Fruit fly (Drosophila melanogaster): ENCODE results near the gene myo.

Gene myo

dm6 chr4:696638-697037 is 783 bp upstream of the myo start (continued):
- no peak for TF ChIP-seq CG3838 (GFP tag; optimal IDR thresholded peaks at IDR 0.05)
- TF ChIP-seq so (GFP tag; IDR thresholded peaks at IDR 0.05), result no peak
- TF ChIP-seq vnd (GFP tag; IDR thresholded peaks at IDR 0.05; ENCODE audit: partially characterized antibody), result no peak; the same call in 2 of the 3 replicates
- no peak for TF ChIP-seq CG10209 (GFP tag; optimal IDR thresholded peaks at IDR 0.05)
- TF ChIP-seq Hr3 (GFP tag; optimal IDR thresholded peaks at IDR 0.05), result peak; percentile 35
- TF ChIP-seq E2f2 (GFP tag; IDR thresholded peaks at IDR 0.05), result peak; percentile 50; the same call in 1 of the 2 replicates
- TF ChIP-seq dysf (GFP tag; IDR thresholded peaks at IDR 0.05), result no peak
- TF ChIP-seq CG11247 (GFP tag; IDR thresholded peaks at IDR 0.05), result no peak
- peak; percentile 70 for TF ChIP-seq stwl (tag; optimal IDR thresholded peaks at IDR 0.05)
- TF ChIP-seq CG8290 (GFP tag; optimal IDR thresholded peaks at IDR 0.05), result peak; percentile 60
- TF ChIP-seq CG8290 (tag; optimal IDR thresholded peaks at IDR 0.05), result peak in 1 of 2 experiments; percentile 79
- no peak for TF ChIP-seq CG11398 (GFP tag; optimal IDR thresholded peaks at IDR 0.05)
- no peak for TF ChIP-seq C15 (GFP tag; IDR thresholded peaks at IDR 0.05)
- no peak for TF ChIP-seq CG16779 (GFP tag; IDR thresholded peaks at IDR 0.05)
- no peak for TF ChIP-seq kni (GFP tag; optimal IDR thresholded peaks at IDR 0.05)
- TF ChIP-seq CG3847 (GFP tag; IDR thresholded peaks at IDR 0.05), result no peak
- TF ChIP-seq CG3163 (GFP tag; optimal IDR thresholded peaks at IDR 0.05), result peak; percentile 26
- no peak for TF ChIP-seq CG31388 (GFP tag; optimal IDR thresholded peaks at IDR 0.05)
- no peak for TF ChIP-seq CG14441 (GFP tag; IDR thresholded peaks at IDR 0.05)
- TF ChIP-seq CG11504 (tag; optimal IDR thresholded peaks at IDR 0.05), result no peak
- TF ChIP-seq CG7745 (tag; optimal IDR thresholded peaks at IDR 0.05), result no peak
- TF ChIP-seq Max (GFP tag; optimal IDR thresholded peaks at IDR 0.05), result no peak
- TF ChIP-seq wor (GFP tag; IDR thresholded peaks at IDR 0.05), result no peak
- peak; percentile 4 for TF ChIP-seq CG4854 (GFP tag; optimal IDR thresholded peaks at IDR 0.05)
- TF ChIP-seq CG1024 (GFP tag; IDR thresholded peaks at IDR 0.05), result peak; percentile 95
- TF ChIP-seq CG34376 (GFP tag; optimal IDR thresholded peaks at IDR 0.05), result no peak
- peak in 1 of 2 experiments; percentile 23 for TF ChIP-seq chif (GFP tag; optimal IDR thresholded peaks at IDR 0.05)
- peak; percentile 40 for TF ChIP-seq CG8944 (GFP tag; optimal IDR thresholded peaks at IDR 0.05)
- TF ChIP-seq danr (GFP tag; IDR thresholded peaks at IDR 0.05), result no peak
- TF ChIP-seq CG16815 (GFP tag; optimal IDR thresholded peaks at IDR 0.05), result no peak
- TF ChIP-seq CG17385 (GFP tag; optimal IDR thresholded peaks at IDR 0.05), result no peak
- TF ChIP-seq Dfd (GFP tag; optimal IDR thresholded peaks at IDR 0.05), result no peak
- TF ChIP-seq Sox100B (GFP tag; optimal IDR thresholded peaks at IDR 0.05), result no peak
- TF ChIP-seq CG31365 (tag; optimal IDR thresholded peaks at IDR 0.05), result no peak
- TF ChIP-seq Chrac-16 (GFP tag; optimal IDR thresholded peaks at IDR 0.05), result peak; percentile 11
- peak; percentile 36 for TF ChIP-seq nom (GFP tag; optimal IDR thresholded peaks at IDR 0.05)
- no peak for TF ChIP-seq slbo (GFP tag; IDR thresholded peaks at IDR 0.05)
- TF ChIP-seq B-H2 (GFP tag; optimal IDR thresholded peaks at IDR 0.05), result peak; percentile 60
- TF ChIP-seq CG4328 (GFP tag; optimal IDR thresholded peaks at IDR 0.05), result no peak
- peak; percentile 17; the same call in 1 of the 2 replicates for TF ChIP-seq onecut (GFP tag; IDR thresholded peaks at IDR 0.05)
- peak; percentile 94 for TF ChIP-seq chinmo (GFP tag; IDR thresholded peaks at IDR 0.05; ENCODE audit: partially characterized antibody)
- TF ChIP-seq inv (GFP tag; IDR thresholded peaks at IDR 0.05; ENCODE audit: partially characterized antibody), result peak; percentile 95
- no peak for TF ChIP-seq CG42726 (GFP tag; IDR thresholded peaks at IDR 0.05; ENCODE audit: partially characterized antibody)
- peak; percentile 87 for TF ChIP-seq sens (GFP tag)
- no peak for TF ChIP-seq CG13296 (GFP tag; optimal IDR thresholded peaks at IDR 0.05)
- TF ChIP-seq Adf1 (GFP tag; IDR thresholded peaks at IDR 0.05), result 0 out of 2 replicates have a peak, but pooled peaks have one; percentile 14
- no peak for TF ChIP-seq h (optimal IDR thresholded peaks at IDR 0.05)
- peak; percentile 31 for TF ChIP-seq gem (tag; optimal IDR thresholded peaks at IDR 0.05)
- no peak for TF ChIP-seq tx (GFP tag; optimal IDR thresholded peaks at IDR 0.05)
- no peak for TF ChIP-seq hth (optimal IDR thresholded peaks at IDR 0.05)
- no peak for TF ChIP-seq sqz (GFP tag; optimal IDR thresholded peaks at IDR 0.05)
- peak; percentile 89 for TF ChIP-seq pzg (GFP tag; optimal IDR thresholded peaks at IDR 0.05)
- TF ChIP-seq Dp (GFP tag; optimal IDR thresholded peaks at IDR 0.05), result peak; percentile 27
